Fruit fly (Drosophila melanogaster): ENCODE results near the gene Rel.

The Rel gene

dm6 chr3R:9014859-9015466, 32.8 kb downstream of the Rel start, which contains the start of the genes Kcmf1, Sf3b5 and CG11986 (continued):
- TF ChIP-seq mam (GFP tag; optimal IDR thresholded peaks at IDR 0.05) (no peak), CG32767 (GFP tag; IDR thresholded peaks at IDR 0.05) (no peak), CG11560 (tag; IDR thresholded peaks at IDR 0.05) (no peak), sens (GFP tag) (peak; percentile 57), CG5953 (GFP tag; IDR thresholded peaks at IDR 0.05) (no peak), ssp (GFP tag; IDR thresholded peaks at IDR 0.05) (no peak), NFAT (GFP tag; IDR thresholded peaks at IDR 0.05) (no peak), CG3407 (GFP tag; optimal IDR thresholded peaks at IDR 0.05) (no peak), Hr78 (GFP tag; optimal IDR thresholded peaks at IDR 0.05) (peak in 1 of 2 experiments; percentile 12), bigmax (GFP tag; optimal IDR thresholded peaks at IDR 0.05) (no peak), Dip3 (GFP tag; optimal IDR thresholded peaks at IDR 0.05) (no peak), ham (GFP tag; IDR thresholded peaks at IDR 0.05) (no peak), pros (GFP tag; optimal IDR thresholded peaks at IDR 0.05) (no peak), Gsc (GFP tag; IDR thresholded peaks at IDR 0.05) (no peak), bsh (GFP tag; optimal IDR thresholded peaks at IDR 0.05) (no peak), ase (GFP tag; IDR thresholded peaks at IDR 0.05) (no peak), gsb (GFP tag; IDR thresholded peaks at IDR 0.05) (no peak), CG10274 (GFP tag; optimal IDR thresholded peaks at IDR 0.05) (no peak), CG8924 (tag; optimal IDR thresholded peaks at IDR 0.05) (peak; percentile 20), ap (GFP tag; IDR thresholded peaks at IDR 0.05) (no peak), Dp (GFP tag; optimal IDR thresholded peaks at IDR 0.05) (peak; percentile 10), lbe (GFP tag; optimal IDR thresholded peaks at IDR 0.05) (no peak), CG14860 (GFP tag; IDR thresholded peaks at IDR 0.05; ENCODE audit: partially characterized antibody) (no peak), B-H2 (GFP tag; optimal IDR thresholded peaks at IDR 0.05) (no peak), Taf1 (GFP tag; IDR thresholded peaks at IDR 0.05) (no peak), CG12071 (GFP tag; optimal IDR thresholded peaks at IDR 0.05) (no peak), ttk (GFP tag; IDR thresholded peaks at IDR 0.05) (no peak), CG4617 (GFP tag; optimal IDR thresholded peaks at IDR 0.05; ENCODE audit: borderline replicate concordance) (peak; percentile 74), HHEX (GFP tag; optimal IDR thresholded peaks at IDR 0.05) (no peak), CG9437 (GFP tag; optimal IDR thresholded peaks at IDR 0.05) (no peak), CG6765 (GFP tag; optimal IDR thresholded peaks at IDR 0.05) (no peak), ara (GFP tag; IDR thresholded peaks at IDR 0.05) (no peak), CG9797 (GFP tag; optimal IDR thresholded peaks at IDR 0.05) (peak; percentile 74), Nf-YA (GFP tag; IDR thresholded peaks at IDR 0.05) (no peak), Mad (GFP tag; optimal IDR thresholded peaks at IDR 0.05) (no peak), gcm2 (GFP tag; optimal IDR thresholded peaks at IDR 0.05) (no peak), Awh (GFP tag; IDR thresholded peaks at IDR 0.05) (no peak), CG4404 (GFP tag; IDR thresholded peaks at IDR 0.05) (no peak)

- TF ChIP-seq aop (GFP tag; IDR thresholded peaks at IDR 0.05), result no peak
- TF ChIP-seq CG11560 (tag; IDR thresholded peaks at IDR 0.05), result no peak
- TF ChIP-seq ssp (GFP tag; IDR thresholded peaks at IDR 0.05), result no peak
- peak; percentile 65; the same call in 1 of the 2 replicates for TF ChIP-seq rib (GFP tag; IDR thresholded peaks at IDR 0.05)
- peak; percentile 38 for TF ChIP-seq nom (GFP tag; optimal IDR thresholded peaks at IDR 0.05)
- TF ChIP-seq CG9437 (GFP tag; optimal IDR thresholded peaks at IDR 0.05), result peak; percentile 35
- TF ChIP-seq z (GFP tag; IDR thresholded peaks at IDR 0.05), result no peak
- no peak for TF ChIP-seq amos (GFP tag; IDR thresholded peaks at IDR 0.05; ENCODE audit: partially characterized antibody)
- TF ChIP-seq gcm (GFP tag; optimal IDR thresholded peaks at IDR 0.05), result peak; percentile 7
- TF ChIP-seq Sry-β (GFP tag; optimal IDR thresholded peaks at IDR 0.05), result no peak
- TF ChIP-seq disco-r (GFP tag; optimal IDR thresholded peaks at IDR 0.05), result peak; percentile 45
- TF ChIP-seq CG42726 (GFP tag; IDR thresholded peaks at IDR 0.05; ENCODE audit: partially characterized antibody), result no peak
- TF ChIP-seq CG6689 (GFP tag; IDR thresholded peaks at IDR 0.05), result peak; percentile 49
- no peak for TF ChIP-seq Blimp-1 (GFP tag; optimal IDR thresholded peaks at IDR 0.05)
- TF ChIP-seq maf-S (GFP tag; optimal IDR thresholded peaks at IDR 0.05), result peak; percentile 65
- no peak for TF ChIP-seq psq (GFP tag; optimal IDR thresholded peaks at IDR 0.05)
These were observed 33.9 kb downstream of the Rel start for dm6 chr3R:9013765-9014380.
